Worm (Caenorhabditis elegans): ENCODE measurements around the gene F01D5.7.

Gene F01D5.7

ce11 chrII:14059767-14060166 lies 51.3 kb downstream of the F01D5.7 start, which contains the start of gene rpb-11 (continued):
- TF ChIP-seq K11D2.4 (GFP tag; IDR thresholded peaks at IDR 0.05) = peak; percentile 92
- no peak for TF ChIP-seq ets-4 (GFP tag; optimal IDR thresholded peaks at IDR 0.05)
- peak; percentile 57 for TF ChIP-seq F49E8.2 (tag; optimal IDR thresholded peaks at IDR 0.05; ENCODE audit: insufficient read depth)
- no peak for TF ChIP-seq F39B2.1 (GFP tag; IDR thresholded peaks at IDR 0.05)
- peak; percentile 95 for TF ChIP-seq lin-40 (tag; optimal IDR thresholded peaks at IDR 0.05)
- no peak for TF ChIP-seq egl-18 (GFP tag; IDR thresholded peaks at IDR 0.05)
- TF ChIP-seq lag-1 (GFP tag; IDR thresholded peaks at IDR 0.05) = no peak
- TF ChIP-seq unc-62 (GFP tag; optimal IDR thresholded peaks at IDR 0.05) = no peak
- TF ChIP-seq C17E4.6 (GFP tag; IDR thresholded peaks at IDR 0.05) = peak; percentile 83
- peak; percentile 74 for TF ChIP-seq hsf-1 (GFP tag; IDR thresholded peaks at IDR 0.05)
- TF ChIP-seq hmg-20 (GFP tag; IDR thresholded peaks at IDR 0.05) = peak; percentile 83; the same call in 1 of the 2 replicates
- peak in 1 of 2 experiments; percentile 66 for TF ChIP-seq let-607 (tag; optimal IDR thresholded peaks at IDR 0.05)
- no peak for TF ChIP-seq ceh-58 (GFP tag; IDR thresholded peaks at IDR 0.05)
- no peak for TF ChIP-seq aptf-2 (GFP tag; conservative IDR thresholded peaks at IDR 0.05)
- TF ChIP-seq B0336.3 (GFP tag; IDR thresholded peaks at IDR 0.05) = peak; percentile 81
- TF ChIP-seq snpc-3.4 (tag; optimal IDR thresholded peaks at IDR 0.05) = peak; percentile 77
- no peak for TF ChIP-seq hlh-12 (tag; optimal IDR thresholded peaks at IDR 0.05)
- TF ChIP-seq nhr-179 (tag; optimal IDR thresholded peaks at IDR 0.05) = no peak
- TF ChIP-seq xnd-1 (tag; optimal IDR thresholded peaks at IDR 0.05) = peak; percentile 74
- 0 out of 2 replicates have a peak, but pooled peaks have one; percentile 63 for TF ChIP-seq let-526 (GFP tag; IDR thresholded peaks at IDR 0.05)
- no peak for TF ChIP-seq F37B4.10 (GFP tag; IDR thresholded peaks at IDR 0.05)
- no peak for TF ChIP-seq lsy-27 (tag; optimal IDR thresholded peaks at IDR 0.05; ENCODE audit: borderline replicate concordance, insufficient read depth)
- TF ChIP-seq B0019.2 (GFP tag; conservative IDR thresholded peaks at IDR 0.05) = 0 out of 2 replicates have a peak, but pooled peaks have one; percentile 42
- peak; percentile 70 for TF ChIP-seq snpc-1.1 (tag; optimal IDR thresholded peaks at IDR 0.05; ENCODE audit: insufficient read depth)
- TF ChIP-seq tbx-9 (tag; optimal IDR thresholded peaks at IDR 0.05; ENCODE audit: borderline replicate concordance) = no peak
- TF ChIP-seq sptf-2 (GFP tag; optimal IDR thresholded peaks at IDR 0.05) = no peak
- 0 out of 2 replicates have a peak, but pooled peaks have one; percentile 28 for TF ChIP-seq egl-44 (GFP tag; IDR thresholded peaks at IDR 0.05)
- TF ChIP-seq dpl-1 (GFP tag; optimal IDR thresholded peaks at IDR 0.05) = peak; percentile 97
- TF ChIP-seq ceh-91 (GFP tag; IDR thresholded peaks at IDR 0.05) = peak; percentile 72
- peak; percentile 82 for TF ChIP-seq repo-1 (tag; optimal IDR thresholded peaks at IDR 0.05)
- peak; percentile 51 for TF ChIP-seq nhr-80 (tag; optimal IDR thresholded peaks at IDR 0.05)
- TF ChIP-seq mes-4 (tag; optimal IDR thresholded peaks at IDR 0.05) = no peak
- TF ChIP-seq lir-1 (GFP tag; conservative IDR thresholded peaks at IDR 0.05) = peak; percentile 82
- TF ChIP-seq F57C9.4 (tag; optimal IDR thresholded peaks at IDR 0.05) = no peak
- peak; percentile 62 for TF ChIP-seq K12H6.12 (tag; optimal IDR thresholded peaks at IDR 0.05)
- peak; percentile 72 for TF ChIP-seq ceh-27 (GFP tag; optimal IDR thresholded peaks at IDR 0.05)
- TF ChIP-seq C06A6.2 (GFP tag; conservative IDR thresholded peaks at IDR 0.05) = peak; percentile 83
- no peak for TF ChIP-seq die-1 (tag; optimal IDR thresholded peaks at IDR 0.05)
- TF ChIP-seq ztf-3 (GFP tag; optimal IDR thresholded peaks at IDR 0.05) = no peak
- TF ChIP-seq F55B11.4 (tag; optimal IDR thresholded peaks at IDR 0.05; ENCODE audit: borderline replicate concordance, insufficient read depth) = no peak
- no peak for TF ChIP-seq egrh-3 (GFP tag; IDR thresholded peaks at IDR 0.05)
- peak; percentile 95 for TF ChIP-seq attf-5 (GFP tag; optimal IDR thresholded peaks at IDR 0.05)
- no peak for TF ChIP-seq F52B5.7 (tag; optimal IDR thresholded peaks at IDR 0.05)
- no peak for TF ChIP-seq mxl-1 (tag; optimal IDR thresholded peaks at IDR 0.05)
- no peak for TF ChIP-seq ztf-6 (GFP tag; IDR thresholded peaks at IDR 0.05)
- TF ChIP-seq somi-1 (GFP tag; optimal IDR thresholded peaks at IDR 0.05) = peak; percentile 52
- TF ChIP-seq nhr-90 (tag; optimal IDR thresholded peaks at IDR 0.05) = peak; percentile 12
- no peak for TF ChIP-seq F57A8.1 (GFP tag; optimal IDR thresholded peaks at IDR 0.05)
- no peak for TF ChIP-seq fkh-3 (tag; optimal IDR thresholded peaks at IDR 0.05)

All from whole organism, young adult.